Worm (Caenorhabditis elegans) whole organism, L1 larva: ENCODE results near the gene mdt-11.
A peak's percentile ranks its signal among the peaks of the same experiment; 100 is the strongest.

Source experiments
- F16B12.6 ChIP-seq: fragments of 150-350 bp; optimal IDR thresholded peaks from 2 replicates; lab custom pipeline; 2014; ENCODE audit warnings: missing biosample characterization, missing genetic modification characterization
- aha-1 ChIP-seq: fragments of 150-350 bp; optimal IDR thresholded peaks from 2 replicates; lab custom pipeline; 2014; ENCODE audit warnings: missing biosample characterization, missing genetic modification characterization
- ama-1 ChIP-seq: fragments of 150-350 bp; optimal IDR thresholded peaks from 2 replicates; lab custom pipeline; 2014
- ceh-63 ChIP-seq: fragments of 200-800 bp; sonication (Bioruptor generic); optimal IDR thresholded peaks from 2 replicates; lab custom pipeline; 2018; ENCODE audit warnings: mild to moderate bottlenecking, missing genetic modification characterization, missing compliant biosample characterization
- ceh-8 ChIP-seq: fragments of 200-800 bp; sonication (Bioruptor generic); optimal IDR thresholded peaks from 2 replicates; lab custom pipeline; 2018; ENCODE audit warnings: mild to moderate bottlenecking, missing genetic modification characterization, moderate library complexity, missing compliant biosample characterization
- ceh-82 ChIP-seq, 3 experiments: fragments of 150-350 bp in 1 of 3; sonication (generic microtip) in 2 of 3; optimal IDR thresholded peaks; 2 replicates each; lab custom pipeline; 2014 to 2017; ENCODE audit warnings: missing biosample characterization in 3 of 3, missing genetic modification characterization in 3 of 3
- dsc-1 ChIP-seq: sonication (generic microtip); optimal IDR thresholded peaks from 2 replicates; lab custom pipeline; 2016; ENCODE audit warnings: mild to moderate bottlenecking, missing genetic modification characterization, missing compliant biosample characterization
- efl-1 ChIP-seq, 4 experiments: fragments of 150-350 bp; optimal IDR thresholded peaks in 3 of 4; peaks in 1 of 4; 1 replicate in 1 of 4; 2 replicates in 3 of 4; lab custom pipeline; 2014; ENCODE audit warnings: missing biosample characterization in 2 of 4, missing genetic modification characterization in 2 of 4, missing genetic modification reagents in 2 of 4
- egl-13 ChIP-seq: sonication (generic microtip); optimal IDR thresholded peaks from 2 replicates; lab custom pipeline; 2016; ENCODE audit warnings: missing genotype, missing genetic modification reagents, missing genetic modification characterization, missing compliant biosample characterization
- egl-27 ChIP-seq, 2 experiments: fragments of 150-350 bp in 1 of 2; sonication (generic microtip); optimal IDR thresholded peaks; 3 replicates each; lab custom pipeline; 2017 to 2018; ENCODE audit warnings: missing biosample characterization in 2 of 2, missing genetic modification characterization in 2 of 2, missing genetic modification reagents in 2 of 2
- elt-2 ChIP-seq: sonication (generic microtip); optimal IDR thresholded peaks from 2 replicates; lab custom pipeline; 2016; ENCODE audit warnings: missing genetic modification characterization, mild to moderate bottlenecking, inconsistent platforms, missing compliant biosample characterization, missing genetic modification reagents
- fkh-10 ChIP-seq: sonication (generic microtip); optimal IDR thresholded peaks from 2 replicates; lab custom pipeline; 2017; ENCODE audit warnings: missing biosample characterization, missing genetic modification reagents, missing genetic modification characterization
- fkh-4 ChIP-seq: sonication (generic microtip); optimal IDR thresholded peaks from 2 replicates; lab custom pipeline; 2016; ENCODE audit warnings: missing compliant biosample characterization, missing genetic modification characterization, borderline replicate concordance
- fos-1 ChIP-seq: fragments of 150-350 bp; optimal IDR thresholded peaks from 2 replicates; lab custom pipeline; 2014; ENCODE audit warnings: missing biosample characterization, missing genetic modification characterization
- hlh-4 ChIP-seq: sonication (generic microtip); optimal IDR thresholded peaks from 2 replicates; lab custom pipeline; 2016; ENCODE audit warnings: mild to moderate bottlenecking, missing genetic modification characterization, missing compliant biosample characterization
- hpl-2 ChIP-seq: fragments of 150-350 bp; optimal IDR thresholded peaks from 2 replicates; lab custom pipeline; 2014; ENCODE audit warnings: missing biosample characterization, missing genetic modification reagents, missing genetic modification characterization
- irx-1 ChIP-seq: sonication (generic microtip); optimal IDR thresholded peaks from 2 replicates; lab custom pipeline; 2016; ENCODE audit warnings: missing genetic modification characterization, missing compliant biosample characterization
- jun-1 ChIP-seq: fragments of 150-350 bp; optimal IDR thresholded peaks from 2 replicates; lab custom pipeline; 2014; ENCODE audit warnings: missing biosample characterization, missing genetic modification reagents, missing genetic modification characterization
- lin-15B ChIP-seq: fragments of 150-350 bp; sonication (generic microtip); optimal IDR thresholded peaks from 3 replicates; lab custom pipeline; 2014; ENCODE audit warnings: missing biosample characterization, missing genetic modification characterization
- lin-35 ChIP-seq, 2 experiments: fragments of 150-350 bp; optimal IDR thresholded peaks; 2 replicates each; lab custom pipeline; 2014; ENCODE audit warnings: missing biosample characterization in 2 of 2, missing genetic modification characterization in 2 of 2, missing genetic modification reagents in 2 of 2
- lin-39 ChIP-seq: fragments of 150-350 bp; optimal IDR thresholded peaks from 2 replicates; lab custom pipeline; 2014; ENCODE audit warnings: missing biosample characterization, missing genetic modification reagents, missing genetic modification characterization
- lir-3 ChIP-seq: sonication (generic microtip); optimal IDR thresholded peaks from 2 replicates; lab custom pipeline; 2016; ENCODE audit warnings: mild to moderate bottlenecking, missing genetic modification characterization, moderate library complexity, missing compliant biosample characterization; ENCODE audit not compliant: poor library complexity
- lsy-2 ChIP-seq, 2 experiments: fragments of 150-350 bp; optimal IDR thresholded peaks; 2 replicates each; lab custom pipeline; 2014; ENCODE audit warnings: missing biosample characterization in 2 of 2, missing genetic modification characterization in 2 of 2
- mdl-1 ChIP-seq, 2 experiments: fragments of 150-350 bp; optimal IDR thresholded peaks; 2 replicates each; lab custom pipeline; 2014 to 2017; ENCODE audit warnings: missing biosample characterization in 2 of 2, missing genetic modification characterization in 2 of 2, inconsistent platforms in 1 of 2
- mef-2 ChIP-seq: fragments of 150-350 bp; optimal IDR thresholded peaks from 2 replicates; lab custom pipeline; 2014; ENCODE audit warnings: missing biosample characterization, missing genetic modification characterization
- mep-1 ChIP-seq: fragments of 150-350 bp; optimal IDR thresholded peaks from 2 replicates; lab custom pipeline; 2014; ENCODE audit warnings: missing biosample characterization, missing genetic modification characterization
- nhr-11 ChIP-seq: fragments of 150-350 bp; optimal IDR thresholded peaks from 2 replicates; lab custom pipeline; 2014; ENCODE audit warnings: missing biosample characterization, missing genetic modification characterization
- nhr-12 ChIP-seq: sonication (generic microtip); optimal IDR thresholded peaks from 2 replicates; lab custom pipeline; 2017; ENCODE audit warnings: missing biosample characterization, missing genetic modification characterization
- nhr-19 ChIP-seq: fragments of 200-800 bp; sonication (Bioruptor generic); conservative IDR thresholded peaks from 2 replicates; pipeline ENCODE4 v1.3.6; 2022; ENCODE audit warnings: missing genetic modification characterization, missing compliant biosample characterization
- nhr-20 ChIP-seq: sonication (generic microtip); optimal IDR thresholded peaks from 2 replicates; lab custom pipeline; 2016; ENCODE audit warnings: mild to moderate bottlenecking, missing genetic modification characterization, missing compliant biosample characterization
- nhr-28 ChIP-seq: fragments of 150-350 bp; optimal IDR thresholded peaks from 2 replicates; lab custom pipeline; 2014; ENCODE audit warnings: missing biosample characterization, missing genetic modification characterization
- nhr-47 ChIP-seq: sonication (generic microtip); optimal IDR thresholded peaks from 2 replicates; lab custom pipeline; 2016; ENCODE audit warnings: mild to moderate bottlenecking, missing genetic modification characterization, moderate library complexity, missing compliant biosample characterization
- nhr-71 ChIP-seq: sonication (generic microtip); optimal IDR thresholded peaks from 2 replicates; lab custom pipeline; 2016; ENCODE audit warnings: mild to moderate bottlenecking, missing genetic modification characterization, moderate library complexity, missing compliant biosample characterization
- nhr-76 ChIP-seq: sonication (generic microtip); optimal IDR thresholded peaks from 2 replicates; lab custom pipeline; 2017; ENCODE audit warnings: missing biosample characterization, missing genetic modification characterization
- nhr-77 ChIP-seq: fragments of 150-350 bp; optimal IDR thresholded peaks from 2 replicates; lab custom pipeline; 2014; ENCODE audit warnings: missing biosample characterization, missing genetic modification characterization
- nhr-84 ChIP-seq: sonication (generic microtip); optimal IDR thresholded peaks from 2 replicates; lab custom pipeline; 2017; ENCODE audit warnings: missing biosample characterization, missing genetic modification characterization
- nhr-90 ChIP-seq: sonication (generic microtip); optimal IDR thresholded peaks from 2 replicates; lab custom pipeline; 2016; ENCODE audit warnings: mild to moderate bottlenecking, missing genetic modification characterization, missing compliant biosample characterization; ENCODE audit not compliant: poor library complexity
- pqm-1 ChIP-seq: sonication (generic microtip); optimal IDR thresholded peaks from 3 replicates; lab custom pipeline; 2017; ENCODE audit warnings: missing biosample characterization, missing genetic modification characterization
- rnt-1 ChIP-seq: sonication (generic microtip); optimal IDR thresholded peaks from 2 replicates; lab custom pipeline; 2016; ENCODE audit warnings: mild to moderate bottlenecking, missing genetic modification characterization, moderate library complexity, missing compliant biosample characterization
- skn-1 ChIP-seq: fragments of 150-350 bp; optimal IDR thresholded peaks from 2 replicates; lab custom pipeline; 2014; ENCODE audit warnings: missing biosample characterization, missing genetic modification characterization
- snu-23 ChIP-seq: sonication (generic microtip); optimal IDR thresholded peaks from 2 replicates; lab custom pipeline; 2016; ENCODE audit warnings: missing genetic modification characterization, missing compliant biosample characterization
- sox-4 ChIP-seq: sonication (generic microtip); optimal IDR thresholded peaks from 2 replicates; lab custom pipeline; 2016; ENCODE audit warnings: missing genetic modification characterization, missing compliant biosample characterization
- tbx-2 ChIP-seq: sonication (generic microtip); optimal IDR thresholded peaks from 2 replicates; lab custom pipeline; 2016; ENCODE audit warnings: missing genetic modification characterization, missing compliant biosample characterization
- unc-130 ChIP-seq: fragments of 150-350 bp; optimal IDR thresholded peaks from 2 replicates; lab custom pipeline; 2017; ENCODE audit warnings: missing biosample characterization, missing genetic modification characterization, inconsistent platforms
- unc-30 ChIP-seq: sonication (generic microtip); optimal IDR thresholded peaks from 2 replicates; lab custom pipeline; 2017; ENCODE audit warnings: missing biosample characterization, missing genetic modification characterization
- unc-62 ChIP-seq: fragments of 150-350 bp; optimal IDR thresholded peaks from 2 replicates; lab custom pipeline; 2014; ENCODE audit warnings: missing biosample characterization, missing genetic modification reagents, missing genetic modification characterization
- vab-15 ChIP-seq: sonication (generic microtip); optimal IDR thresholded peaks from 2 replicates; lab custom pipeline; 2017; ENCODE audit warnings: missing genotype, mild to moderate bottlenecking, missing genetic modification characterization, missing compliant biosample characterization
- xbp-1 ChIP-seq: sonication (generic microtip); optimal IDR thresholded peaks from 2 replicates; lab custom pipeline; 2016; ENCODE audit warnings: missing genetic modification characterization, missing compliant biosample characterization

The mdt-11 gene

ce11 chrIII:5024393-5024964 is 3.5 kb downstream of the mdt-11 start, which contains the start of gene pcf-11 (continued):
- no peak for TF ChIP-seq fkh-10 (GFP tag; lab: Kevin White, UChicago)
- TF ChIP-seq hlh-4 (tag; lab: Kevin White, UChicago), result no peak
- TF ChIP-seq mef-2 (tag; lab: Kevin White, UChicago), result no peak
- peak; percentile 63 for TF ChIP-seq rnt-1
- TF ChIP-seq F16B12.6 (tag; lab: Kevin White, UChicago), result peak; percentile 35
- peak; percentile 66 to 71 for TF ChIP-seq efl-1 (optimal IDR thresholded peaks at IDR 0.05; lab: Kevin White, UChicago)
- TF ChIP-seq efl-1 (GFP tag; optimal IDR thresholded peaks at IDR 0.05 in 1 of 2; lab: Kevin White, UChicago), result peak; percentile 54 to 96
- peak; percentile 33 for TF ChIP-seq mep-1 (tag; lab: Kevin White, UChicago)
- TF ChIP-seq nhr-90 (tag; lab: Kevin White, UChicago), result peak; percentile 36
- peak; percentile 45 for TF ChIP-seq tbx-2 (tag; lab: Kevin White, UChicago)
- no peak for TF ChIP-seq sox-4 (tag; lab: Kevin White, UChicago)
- peak; percentile 15 for TF ChIP-seq fos-1 (tag; lab: Kevin White, UChicago)
- TF ChIP-seq nhr-77 (tag; lab: Kevin White, UChicago), result peak; percentile 60
- peak; percentile 41; the same call in 1 of the 2 replicates for TF ChIP-seq nhr-19 (GFP tag; lab: Robert Waterston, UW)
- no peak for TF ChIP-seq pqm-1
- TF ChIP-seq unc-130, result no peak
- peak; percentile 53 for TF ChIP-seq xbp-1 (tag; lab: Kevin White, UChicago)
- peak; percentile 43 for TF ChIP-seq lir-3 (tag; lab: Kevin White, UChicago)
- peak; percentile 10 for TF ChIP-seq jun-1 (tag; lab: Kevin White, UChicago)
- TF ChIP-seq ceh-8 (GFP tag; lab: Kevin White, UChicago), result no peak
- peak; percentile 38 for TF ChIP-seq nhr-20
- no peak for TF ChIP-seq egl-13 (tag; lab: Kevin White, UChicago)
- no peak for TF ChIP-seq vab-15 (tag; lab: Kevin White, UChicago)

- no peak for TF ChIP-seq unc-30
- TF ChIP-seq egl-27 (tag; optimal IDR thresholded peaks at IDR 0.05; lab: Kevin White, UChicago), result no peak
- TF ChIP-seq nhr-28 (tag; lab: Kevin White, UChicago), result no peak
- no peak for TF ChIP-seq lin-39
- peak; percentile 48 for TF ChIP-seq nhr-47 (tag; lab: Kevin White, UChicago)
- peak; percentile 1 for TF ChIP-seq tbx-2 (tag; lab: Kevin White, UChicago)
- no peak for TF ChIP-seq fkh-10 (GFP tag; lab: Kevin White, UChicago)
- TF ChIP-seq ceh-8 (GFP tag; lab: Kevin White, UChicago), result no peak
- TF ChIP-seq hpl-2 (GFP tag; lab: Kevin White, UChicago), result no peak
- TF ChIP-seq nhr-84 (tag; lab: Kevin White, UChicago), result no peak
- TF ChIP-seq ama-1, result peak; percentile 92
- peak; percentile 0 for TF ChIP-seq dsc-1 (tag; lab: Kevin White, UChicago)
- TF ChIP-seq rnt-1, result peak; percentile 34
- TF ChIP-seq skn-1 (tag; lab: Kevin White, UChicago), result no peak
- no peak for TF ChIP-seq aha-1 (tag; lab: Kevin White, UChicago)
- TF ChIP-seq mdl-1 (tag; optimal IDR thresholded peaks at IDR 0.05; lab: Kevin White, UChicago), result no peak
- no peak for TF ChIP-seq lin-15B
- TF ChIP-seq snu-23, result no peak
- TF ChIP-seq lsy-2 (tag; optimal IDR thresholded peaks at IDR 0.05; lab: Kevin White, UChicago), result peak; percentile 42 to 45
- TF ChIP-seq efl-1 (optimal IDR thresholded peaks at IDR 0.05; lab: Kevin White, UChicago), result peak in 1 of 2 experiments; percentile 5
- TF ChIP-seq efl-1 (GFP tag; optimal IDR thresholded peaks at IDR 0.05 in 1 of 2; lab: Kevin White, UChicago), result no peak
- peak; percentile 49 for TF ChIP-seq mep-1 (tag; lab: Kevin White, UChicago)
- TF ChIP-seq vab-15 (tag; lab: Kevin White, UChicago), result peak; percentile 3
- peak; percentile 7 for TF ChIP-seq xbp-1 (tag; lab: Kevin White, UChicago)
- peak; percentile 72 for TF ChIP-seq nhr-71 (tag; lab: Kevin White, UChicago)
- TF ChIP-seq ceh-82 (tag; optimal IDR thresholded peaks at IDR 0.05; lab: Kevin White, UChicago), result no peak
- TF ChIP-seq nhr-19 (GFP tag; lab: Robert Waterston, UW), result peak; percentile 32
- peak; percentile 39 for TF ChIP-seq nhr-90 (tag; lab: Kevin White, UChicago)
- no peak for TF ChIP-seq irx-1 (tag; lab: Kevin White, UChicago)
- peak; percentile 43 for TF ChIP-seq nhr-20
- no peak for TF ChIP-seq nhr-12 (tag; lab: Kevin White, UChicago)
- peak in 1 of 2 experiments; percentile 42 for TF ChIP-seq lin-35 (GFP tag; optimal IDR thresholded peaks at IDR 0.05; lab: Kevin White, UChicago)
- no peak for TF ChIP-seq fkh-4 (tag; lab: Kevin White, UChicago)
- TF ChIP-seq fos-1 (tag; lab: Kevin White, UChicago), result no peak
- no peak for TF ChIP-seq nhr-76 (tag; lab: Kevin White, UChicago)
- peak; percentile 34 for TF ChIP-seq elt-2 (tag; lab: Kevin White, UChicago)
- no peak for TF ChIP-seq unc-62 (GFP tag; lab: Kevin White, UChicago)
- TF ChIP-seq nhr-11 (tag; lab: Kevin White, UChicago), result no peak
- TF ChIP-seq ceh-63 (GFP tag; lab: Kevin White, UChicago), result no peak
Measured at ce11 chrIII:5025136-5025629, 4.2 kb downstream of the mdt-11 start.
